Worm (Caenorhabditis elegans) whole organism, early embryonic: ENCODE data around the gene ZK1010.4.

Experiments
- B0310.2 ChIP-seq: sonication (generic microtip); optimal IDR thresholded peaks from 2 replicates; lab custom pipeline; 2016; ENCODE audit warnings: mild to moderate bottlenecking, missing genetic modification characterization, missing compliant biosample characterization
- F13C5.2 ChIP-seq: sonication (generic microtip); optimal IDR thresholded peaks from 2 replicates; lab custom pipeline; 2017; ENCODE audit warnings: mild to moderate bottlenecking, missing genetic modification characterization, inconsistent platforms, missing compliant biosample characterization
- aly-1 ChIP-seq: sonication (generic microtip); optimal IDR thresholded peaks from 2 replicates; lab custom pipeline; 2016; ENCODE audit warnings: missing genetic modification characterization, missing compliant biosample characterization
- ama-1 ChIP-seq: fragments of 150-350 bp; optimal IDR thresholded peaks from 2 replicates; lab custom pipeline; 2014
- ceh-13 ChIP-seq: fragments of 200-800 bp; sonication (Bioruptor generic); optimal IDR thresholded peaks from 2 replicates; lab custom pipeline; 2018; ENCODE audit warnings: mild to moderate bottlenecking, missing genetic modification characterization, missing compliant biosample characterization
- ceh-36 ChIP-seq: sonication (generic microtip); optimal IDR thresholded peaks from 2 replicates; lab custom pipeline; 2016; ENCODE audit warnings: missing genetic modification characterization, inconsistent platforms, missing compliant biosample characterization
- ets-7 ChIP-seq: sonication (generic microtip); optimal IDR thresholded peaks from 2 replicates; lab custom pipeline; 2016; ENCODE audit warnings: missing genotype, missing genetic modification characterization, missing compliant biosample characterization
- flt-1 ChIP-seq: fragments of 200-800 bp; sonication (Bioruptor generic); IDR thresholded peaks from 2 replicates; pipeline ENCODE4 v1.3.6; 2022; ENCODE audit warnings: missing genetic modification characterization, missing compliant biosample characterization
- hmbx-1 ChIP-seq: sonication (generic microtip); optimal IDR thresholded peaks from 2 replicates; lab custom pipeline; 2016; ENCODE audit warnings: mild to moderate bottlenecking, missing genetic modification characterization, missing compliant biosample characterization
- hmg-4 ChIP-seq: fragments of 200-800 bp; sonication (Bioruptor generic); optimal IDR thresholded peaks from 2 replicates; lab custom pipeline; 2018; ENCODE audit warnings: mild to moderate bottlenecking, missing genetic modification characterization, missing compliant biosample characterization
- hnd-1 ChIP-seq: sonication (generic microtip); optimal IDR thresholded peaks from 2 replicates; lab custom pipeline; 2016; ENCODE audit warnings: missing genetic modification characterization, missing compliant biosample characterization
- pes-1 ChIP-seq: fragments of 200-800 bp; sonication (Bioruptor generic); IDR thresholded peaks from 2 replicates; pipeline ENCODE4 v1.3.6; 2022; ENCODE audit warnings: missing genetic modification reagents, missing genetic modification characterization, missing compliant biosample characterization
- scrt-1 ChIP-seq: fragments of 200-800 bp; sonication (Bioruptor generic); IDR thresholded peaks from 2 replicates; pipeline ENCODE4 v1.3.6; 2022; ENCODE audit warnings: missing genetic modification characterization, missing compliant biosample characterization
- sea-1 ChIP-seq: fragments of 200-800 bp; sonication (Bioruptor generic); conservative IDR thresholded peaks from 2 replicates; pipeline ENCODE4 v1.3.6; 2022; ENCODE audit warnings: missing genetic modification characterization, missing compliant biosample characterization
- tbx-11 ChIP-seq: fragments of 200-800 bp; sonication (Bioruptor generic); IDR thresholded peaks from 2 replicates; pipeline ENCODE4 v1.3.6; 2022; ENCODE audit warnings: missing genetic modification characterization, missing compliant biosample characterization
- tbx-37 ChIP-seq: fragments of 200-800 bp; sonication (Bioruptor generic); conservative IDR thresholded peaks from 2 replicates; pipeline ENCODE4 v1.3.6; 2022; ENCODE audit warnings: missing genetic modification reagents, missing genetic modification characterization, missing compliant biosample characterization
- tra-4 ChIP-seq: sonication (generic microtip); optimal IDR thresholded peaks from 2 replicates; lab custom pipeline; 2017; ENCODE audit warnings: missing genetic modification characterization, missing compliant biosample characterization

ZK1010.4 gene

DNA sequence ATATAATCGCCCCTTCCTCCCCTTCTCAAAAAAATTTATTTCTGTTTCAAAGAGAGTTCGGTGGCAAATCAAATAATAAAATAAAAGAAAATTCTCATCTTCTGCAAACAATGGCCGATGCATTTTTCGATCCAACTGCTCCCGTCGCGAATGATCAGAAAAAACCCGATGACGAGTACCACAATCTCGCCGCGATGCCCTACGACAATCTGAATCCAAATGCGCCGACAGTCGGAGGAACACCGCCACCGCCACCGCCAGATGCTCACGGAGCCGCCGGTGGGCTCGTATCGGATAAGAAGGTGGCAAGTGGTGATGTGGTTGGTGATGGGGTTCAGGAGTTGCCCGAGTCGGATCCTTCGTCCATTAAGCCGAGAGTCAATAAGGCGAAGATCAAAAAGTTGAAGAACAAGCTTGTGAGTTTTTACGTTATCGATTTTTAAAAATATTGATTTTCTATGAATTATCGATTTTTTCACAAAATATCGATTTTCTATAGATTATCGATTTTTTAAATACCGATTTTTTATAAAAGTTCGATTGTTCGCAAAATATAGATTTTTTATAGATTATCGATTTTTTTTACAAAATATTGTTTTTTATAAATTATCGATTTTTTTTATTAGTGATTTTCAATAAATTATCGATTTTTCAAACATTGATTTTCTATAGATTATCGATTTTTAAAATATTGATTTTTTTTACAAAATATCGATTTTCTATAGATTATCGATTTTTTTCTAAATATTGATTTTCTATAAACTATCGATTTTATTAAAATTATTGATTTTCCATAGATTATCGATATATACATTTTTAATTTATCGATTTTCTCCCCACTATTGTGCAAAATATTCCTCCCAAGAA lies 29.3 kb upstream of the ZK1010.4 start, which contains the start of gene Y39E4A.1:
Gene Y39E4A.1 (plus strand): TSS at position 51 of the 867 bp plus-strand sequence.
- TF ChIP-seq flt-1 (GFP tag; lab: Robert Waterston, UW): no peak
- no peak for TF ChIP-seq sea-1 (GFP tag; lab: Robert Waterston, UW)
- TF ChIP-seq ets-7 (tag; lab: Kevin White, UChicago): no peak
- no peak for TF ChIP-seq scrt-1 (GFP tag; lab: Robert Waterston, UW)
- TF ChIP-seq hnd-1 (tag; lab: Kevin White, UChicago): no peak
- no peak for TF ChIP-seq B0310.2 (tag; lab: Kevin White, UChicago)
- TF ChIP-seq aly-1 (tag; lab: Kevin White, UChicago): no peak
- TF ChIP-seq tbx-37: no peak
- TF ChIP-seq tbx-11 (GFP tag; lab: Robert Waterston, UW): no peak
- TF ChIP-seq ama-1 (lab: Kevin White, UChicago): no peak
- no peak for TF ChIP-seq hmg-4 (GFP tag; lab: Kevin White, UChicago)
- no peak for TF ChIP-seq F13C5.2 (tag; lab: Kevin White, UChicago)

- no peak for TF ChIP-seq hmg-4 (GFP tag; lab: Kevin White, UChicago)
- TF ChIP-seq tbx-37: no peak
- no peak for TF ChIP-seq ceh-36 (tag; lab: Kevin White, UChicago)
- no peak for TF ChIP-seq flt-1 (GFP tag; lab: Robert Waterston, UW)
- TF ChIP-seq pes-1 (GFP tag; lab: Robert Waterston, UW): no peak
- TF ChIP-seq sea-1 (GFP tag; lab: Robert Waterston, UW): no peak
- TF ChIP-seq ceh-13 (GFP tag; lab: Kevin White, UChicago): no peak
- TF ChIP-seq ama-1 (lab: Kevin White, UChicago): no peak
- TF ChIP-seq F13C5.2 (tag; lab: Kevin White, UChicago): no peak
- no peak for TF ChIP-seq hmbx-1 (tag; lab: Kevin White, UChicago)
- TF ChIP-seq aly-1 (tag; lab: Kevin White, UChicago): no peak
- TF ChIP-seq ets-7 (tag; lab: Kevin White, UChicago): no peak
These were observed 28.3 kb upstream of the ZK1010.4 start for ce11 chrIII:12952615-12953014.

DNA sequence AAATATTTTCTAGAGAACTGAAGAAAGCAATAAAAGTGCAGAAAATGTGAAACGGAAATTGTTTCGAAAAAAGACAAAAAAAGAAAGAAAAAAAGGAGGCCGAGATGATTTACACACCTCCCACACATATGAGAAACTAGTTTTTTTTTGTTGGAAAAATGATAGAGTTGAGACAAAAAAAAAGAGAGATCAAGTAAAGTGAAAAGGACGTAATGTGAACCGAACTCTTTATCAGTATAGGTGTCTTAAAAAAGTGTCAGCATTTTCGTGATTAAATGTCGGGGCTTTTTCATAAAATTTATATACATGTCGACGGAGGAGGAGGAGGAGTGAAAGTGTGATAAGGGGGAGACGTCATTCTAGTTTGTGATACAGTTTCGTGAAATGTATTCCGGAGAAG lies 21.6 kb upstream of the ZK1010.4 start:
- no peak for TF ChIP-seq ceh-13 (GFP tag; lab: Kevin White, UChicago)
- TF ChIP-seq tra-4 (tag; lab: Kevin White, UChicago): no peak
- no peak for TF ChIP-seq ceh-36 (tag; lab: Kevin White, UChicago)
- TF ChIP-seq ama-1 (lab: Kevin White, UChicago): no peak
- no peak for TF ChIP-seq ets-7 (tag; lab: Kevin White, UChicago)
- TF ChIP-seq hmbx-1 (tag; lab: Kevin White, UChicago): no peak
- TF ChIP-seq F13C5.2 (tag; lab: Kevin White, UChicago): no peak
- no peak for TF ChIP-seq tbx-37
- TF ChIP-seq scrt-1 (GFP tag; lab: Robert Waterston, UW): no peak
- TF ChIP-seq flt-1 (GFP tag; lab: Robert Waterston, UW): no peak
- no peak for TF ChIP-seq aly-1 (tag; lab: Kevin White, UChicago)
- TF ChIP-seq tbx-11 (GFP tag; lab: Robert Waterston, UW): no peak
- no peak for TF ChIP-seq pes-1 (GFP tag; lab: Robert Waterston, UW)
- no peak for TF ChIP-seq hmg-4 (GFP tag; lab: Kevin White, UChicago)
- TF ChIP-seq sea-1 (GFP tag; lab: Robert Waterston, UW): no peak

- TF ChIP-seq ets-7 (tag; lab: Kevin White, UChicago) (no peak), tbx-37 (no peak), hmg-4 (GFP tag; lab: Kevin White, UChicago) (no peak), flt-1 (GFP tag; lab: Robert Waterston, UW) (no peak), B0310.2 (tag; lab: Kevin White, UChicago) (no peak), ama-1 (lab: Kevin White, UChicago) (no peak), tra-4 (tag; lab: Kevin White, UChicago) (no peak), ceh-13 (GFP tag; lab: Kevin White, UChicago) (no peak), ceh-36 (tag; lab: Kevin White, UChicago) (no peak), hnd-1 (tag; lab: Kevin White, UChicago) (no peak), scrt-1 (GFP tag; lab: Robert Waterston, UW) (no peak), hmbx-1 (tag; lab: Kevin White, UChicago) (no peak), F13C5.2 (tag; lab: Kevin White, UChicago) (no peak), sea-1 (GFP tag; lab: Robert Waterston, UW) (no peak), pes-1 (GFP tag; lab: Robert Waterston, UW) (no peak), tbx-11 (GFP tag; lab: Robert Waterston, UW) (no peak), aly-1 (tag; lab: Kevin White, UChicago) (no peak)
These were observed 20.2 kb upstream of the ZK1010.4 start for ce11 chrIII:12960705-12961104.

DNA sequence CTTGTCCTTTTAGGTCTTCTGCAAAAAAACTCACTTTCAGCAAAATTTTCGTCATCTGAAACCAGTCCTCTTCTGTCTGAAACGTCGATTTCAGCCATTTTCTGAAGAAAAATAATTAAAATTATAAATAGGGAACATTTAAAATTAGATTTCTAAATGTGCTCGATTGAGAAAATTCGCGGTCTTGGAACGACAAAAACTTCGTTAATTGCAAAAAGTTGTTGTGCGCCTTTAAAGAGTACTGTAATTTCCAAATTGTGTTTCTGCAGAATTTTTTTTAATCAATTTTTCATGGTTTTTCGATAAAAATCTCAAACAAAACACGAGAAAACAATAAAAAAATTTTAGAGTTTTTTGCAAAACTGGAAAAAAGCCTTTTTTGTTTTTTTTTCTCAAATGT lies 14.0 kb upstream of the ZK1010.4 start, which contains the start of gene ttm-1:
Gene ttm-1 (minus strand): TSS at position 101 of the 400 bp plus-strand sequence.
- TF ChIP-seq ets-7 (tag; lab: Kevin White, UChicago): no peak
- no peak for TF ChIP-seq ceh-36 (tag; lab: Kevin White, UChicago)
- no peak for TF ChIP-seq sea-1 (GFP tag; lab: Robert Waterston, UW)
- TF ChIP-seq tbx-11 (GFP tag; lab: Robert Waterston, UW): no peak
- TF ChIP-seq aly-1 (tag; lab: Kevin White, UChicago): no peak
- TF ChIP-seq pes-1 (GFP tag; lab: Robert Waterston, UW): no peak
- no peak for TF ChIP-seq F13C5.2 (tag; lab: Kevin White, UChicago)
- TF ChIP-seq ama-1 (lab: Kevin White, UChicago): no peak
- no peak for TF ChIP-seq hmg-4 (GFP tag; lab: Kevin White, UChicago)
- no peak for TF ChIP-seq B0310.2 (tag; lab: Kevin White, UChicago)
- TF ChIP-seq ceh-13 (GFP tag; lab: Kevin White, UChicago): no peak
